Worm (Caenorhabditis elegans) whole organism, late embryonic: ENCODE measurements around the gene mboa-6.

Experiments used
- C08G9.2 ChIP-seq: sonication (generic microtip); optimal IDR thresholded peaks from 2 replicates; lab custom pipeline; 2016; ENCODE audit warnings: mild to moderate bottlenecking, missing genetic modification characterization, moderate library complexity, missing compliant biosample characterization
- C38D4.7 ChIP-seq: fragments of 200-800 bp; sonication (Bioruptor generic); optimal IDR thresholded peaks from 2 replicates; lab custom pipeline; 2018; ENCODE audit warnings: mild to moderate bottlenecking, missing genetic modification characterization, moderate library complexity, missing compliant biosample characterization
- F13H6.1 ChIP-seq: sonication (generic microtip); optimal IDR thresholded peaks from 2 replicates; lab custom pipeline; 2016; ENCODE audit warnings: missing genetic modification characterization, missing compliant biosample characterization
- K02D7.2 ChIP-seq: sonication (generic microtip); optimal IDR thresholded peaks from 2 replicates; lab custom pipeline; 2017; ENCODE audit warnings: mild to moderate bottlenecking, missing genetic modification characterization, missing compliant biosample characterization
- K09A11.1 ChIP-seq: sonication (generic microtip); optimal IDR thresholded peaks from 2 replicates; lab custom pipeline; 2017; ENCODE audit warnings: antibody characterized with exemption, mild to moderate bottlenecking, missing genetic modification characterization, missing compliant biosample characterization; ENCODE audit not compliant: insufficient read depth
- Y22D7AL.16 ChIP-seq: sonication (generic microtip); optimal IDR thresholded peaks from 2 replicates; lab custom pipeline; 2016; ENCODE audit warnings: missing genetic modification characterization, missing compliant biosample characterization
- ahr-1 ChIP-seq: sonication (generic microtip); optimal IDR thresholded peaks from 2 replicates; lab custom pipeline; 2016; ENCODE audit warnings: missing genetic modification characterization, missing compliant biosample characterization
- ama-1 ChIP-seq: fragments of 150-350 bp; optimal IDR thresholded peaks from 2 replicates; lab custom pipeline; 2014
- ceh-14 ChIP-seq: sonication (generic microtip); optimal IDR thresholded peaks from 2 replicates; lab custom pipeline; 2016; ENCODE audit warnings: missing genotype, missing genetic modification characterization, missing compliant biosample characterization
- ceh-19 ChIP-seq: fragments of 200-800 bp; sonication (Bioruptor generic); optimal IDR thresholded peaks from 2 replicates; lab custom pipeline; 2018; ENCODE audit warnings: mild to moderate bottlenecking, missing genetic modification characterization, missing compliant biosample characterization
- ceh-2 ChIP-seq: sonication (generic microtip); optimal IDR thresholded peaks from 2 replicates; lab custom pipeline; 2016; ENCODE audit warnings: missing genotype, missing genetic modification characterization, missing compliant biosample characterization
- ceh-6 ChIP-seq: fragments of 200-800 bp; sonication (Bioruptor generic); optimal IDR thresholded peaks from 2 replicates; lab custom pipeline; 2018; ENCODE audit warnings: mild to moderate bottlenecking, missing genetic modification characterization, missing compliant biosample characterization
- elt-4 ChIP-seq: sonication (generic microtip); optimal IDR thresholded peaks from 2 replicates; lab custom pipeline; 2016; ENCODE audit warnings: missing genetic modification characterization, missing compliant biosample characterization
- eyg-1 ChIP-seq: sonication (generic microtip); optimal IDR thresholded peaks from 2 replicates; lab custom pipeline; 2016; ENCODE audit warnings: missing genotype, missing genetic modification characterization, missing compliant biosample characterization
- fax-1 ChIP-seq: sonication (generic microtip); optimal IDR thresholded peaks from 2 replicates; lab custom pipeline; 2016; ENCODE audit warnings: missing genotype, missing genetic modification characterization, missing compliant biosample characterization
- fkh-10 ChIP-seq: fragments of 150-350 bp; optimal IDR thresholded peaks from 2 replicates; lab custom pipeline; 2014; ENCODE audit warnings: missing biosample characterization, missing genetic modification reagents, missing genetic modification characterization
- fkh-6 ChIP-seq: sonication (generic microtip); optimal IDR thresholded peaks from 2 replicates; lab custom pipeline; 2016; ENCODE audit warnings: missing genetic modification characterization, missing compliant biosample characterization
- hlh-15 ChIP-seq: sonication (generic microtip); optimal IDR thresholded peaks from 2 replicates; lab custom pipeline; 2016; ENCODE audit warnings: missing genetic modification characterization, missing compliant biosample characterization
- hlh-6 ChIP-seq: sonication (generic microtip); optimal IDR thresholded peaks from 2 replicates; lab custom pipeline; 2016; ENCODE audit warnings: missing genotype, missing genetic modification characterization, missing compliant biosample characterization
- hlh-8 ChIP-seq: sonication (generic microtip); optimal IDR thresholded peaks from 2 replicates; lab custom pipeline; 2016; ENCODE audit warnings: missing genotype, missing genetic modification characterization, missing compliant biosample characterization
- lim-6 ChIP-seq: sonication (generic microtip); optimal IDR thresholded peaks from 2 replicates; lab custom pipeline; 2016; ENCODE audit warnings: missing genetic modification characterization, missing compliant biosample characterization
- lin-11 ChIP-seq: fragments of 200-800 bp; sonication (Bioruptor generic); optimal IDR thresholded peaks from 2 replicates; lab custom pipeline; 2018; ENCODE audit warnings: mild to moderate bottlenecking, missing genetic modification characterization, missing compliant biosample characterization
- madf-2 ChIP-seq: sonication (generic microtip); optimal IDR thresholded peaks from 2 replicates; lab custom pipeline; 2017; ENCODE audit warnings: missing genetic modification characterization, missing compliant biosample characterization
- nhr-11 ChIP-seq: fragments of 150-350 bp; optimal IDR thresholded peaks from 2 replicates; lab custom pipeline; 2014; ENCODE audit warnings: missing biosample characterization, missing genetic modification characterization
- nhr-232 ChIP-seq: sonication (generic microtip); optimal IDR thresholded peaks from 2 replicates; lab custom pipeline; 2016; ENCODE audit warnings: missing genetic modification characterization, missing compliant biosample characterization
- odd-2 ChIP-seq: sonication (generic microtip); optimal IDR thresholded peaks from 2 replicates; lab custom pipeline; 2017; ENCODE audit warnings: antibody characterized with exemption, mild to moderate bottlenecking, missing genetic modification characterization, missing compliant biosample characterization
- pag-3 ChIP-seq: sonication (generic microtip); optimal IDR thresholded peaks from 2 replicates; lab custom pipeline; 2016; ENCODE audit warnings: missing compliant biosample characterization, missing genetic modification characterization, borderline replicate concordance
- pha-4 ChIP-seq: fragments of 150-350 bp; optimal IDR thresholded peaks from 2 replicates; lab custom pipeline; 2018; ENCODE audit warnings: missing biosample characterization, missing genetic modification reagents, missing genetic modification characterization
- sdc-2 ChIP-seq: sonication (generic microtip); optimal IDR thresholded peaks from 2 replicates; lab custom pipeline; 2016; ENCODE audit warnings: missing genotype, missing genetic modification characterization, missing compliant biosample characterization
- sox-4 ChIP-seq: sonication (generic microtip); optimal IDR thresholded peaks from 2 replicates; lab custom pipeline; 2017; ENCODE audit warnings: mild to moderate bottlenecking, missing genetic modification characterization, inconsistent platforms, missing compliant biosample characterization
- syd-9 ChIP-seq: sonication (generic microtip); optimal IDR thresholded peaks from 2 replicates; lab custom pipeline; 2016; ENCODE audit warnings: mild to moderate bottlenecking, missing genetic modification characterization, moderate library complexity, missing compliant biosample characterization
- tbx-2 ChIP-seq: sonication (generic microtip); optimal IDR thresholded peaks from 2 replicates; lab custom pipeline; 2016; ENCODE audit warnings: missing genetic modification characterization, missing compliant biosample characterization
- tbx-7 ChIP-seq: sonication (generic microtip); optimal IDR thresholded peaks from 2 replicates; lab custom pipeline; 2016; ENCODE audit warnings: missing genotype, missing genetic modification characterization, missing compliant biosample characterization
- ttx-3 ChIP-seq: sonication (generic microtip); optimal IDR thresholded peaks from 2 replicates; lab custom pipeline; 2016; ENCODE audit warnings: missing genetic modification reagents, missing genetic modification characterization, missing compliant biosample characterization
- unc-3 ChIP-seq, 2 experiments: fragments of 200-800 bp in 1 of 2; sonication (Bioruptor generic) in 1 of 2; sonication (generic microtip) in 1 of 2; conservative IDR thresholded peaks in 1 of 2; optimal IDR thresholded peaks in 1 of 2; 2 replicates each; pipeline versions ENCODE4 v1.3.6 to Lab custom; 2016 to 2022; ENCODE audit warnings: missing compliant biosample characterization in 2 of 2, missing genetic modification characterization in 2 of 2, missing genetic modification reagents in 1 of 2
- unc-42 ChIP-seq: sonication (generic microtip); optimal IDR thresholded peaks from 2 replicates; lab custom pipeline; 2016; ENCODE audit warnings: missing genotype, missing genetic modification characterization, missing compliant biosample characterization
- unc-86 ChIP-seq: sonication (generic microtip); optimal IDR thresholded peaks from 2 replicates; lab custom pipeline; 2016; ENCODE audit warnings: missing genetic modification characterization, missing compliant biosample characterization
- zip-5 ChIP-seq: sonication (generic microtip); optimal IDR thresholded peaks from 2 replicates; lab custom pipeline; 2016; ENCODE audit warnings: missing genetic modification characterization, missing compliant biosample characterization
- ztf-16 ChIP-seq: sonication (generic microtip); optimal IDR thresholded peaks from 2 replicates; lab custom pipeline; 2017; ENCODE audit warnings: missing genetic modification characterization, missing compliant biosample characterization

Gene mboa-6

DNA sequence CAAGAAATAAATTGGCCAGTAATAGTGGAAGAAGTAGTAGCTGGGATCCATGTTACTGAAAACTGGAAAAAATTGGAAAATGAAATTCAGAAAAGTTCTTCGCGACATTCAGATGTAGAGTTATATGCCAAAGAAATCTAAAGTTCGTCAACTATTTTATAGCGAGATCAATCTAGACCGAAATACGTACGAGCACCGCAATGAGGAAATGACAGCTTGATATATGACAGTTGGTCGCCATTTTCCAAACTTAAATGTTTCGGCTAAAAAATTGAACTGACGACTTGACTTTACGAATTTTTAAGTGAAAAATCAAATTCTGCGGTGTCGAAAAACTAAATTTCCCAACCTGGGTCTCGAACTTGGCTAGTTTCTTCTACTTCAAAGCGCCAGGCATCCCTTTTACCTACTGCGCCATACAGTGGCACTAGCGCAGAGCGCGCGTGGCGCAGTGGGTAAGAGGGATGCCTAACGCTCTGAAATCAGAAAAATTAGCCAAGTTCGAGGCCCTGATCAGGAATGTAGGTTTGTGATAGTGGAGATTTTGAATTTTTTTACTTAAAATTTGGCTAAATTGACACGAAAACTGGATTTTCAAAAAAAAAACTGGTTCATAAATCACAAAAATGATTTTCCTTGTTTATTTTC, 21.0 kb upstream of the mboa-6 start, which contains the start of gene srd-66:
Gene srd-66, minus strand, starts transcription at position 51 of the 648 bp plus-strand sequence.
- TF ChIP-seq C38D4.7 (GFP tag; lab: Kevin White, UChicago) (no peak), nhr-11 (tag; lab: Kevin White, UChicago) (no peak), ceh-14 (no peak)

DNA sequence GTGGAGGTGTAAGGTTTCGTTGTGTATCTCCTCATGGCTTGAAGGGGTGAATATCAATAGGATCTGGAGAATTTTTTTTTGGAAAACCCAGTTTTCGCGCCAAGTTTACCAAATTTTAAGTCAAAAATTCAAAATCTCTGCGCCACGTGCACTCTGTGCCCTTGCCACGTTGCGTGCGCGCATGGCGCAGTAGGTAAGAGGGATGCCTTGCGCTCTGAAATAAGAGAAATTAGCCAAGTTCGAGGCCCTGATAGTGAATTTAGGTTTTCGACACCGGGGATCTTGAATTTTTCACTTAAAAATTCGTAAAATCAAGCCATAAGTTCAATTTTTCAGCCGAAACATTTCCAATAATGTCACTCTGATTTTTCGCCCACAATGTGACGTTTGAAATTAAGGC, 19.7 kb upstream of the mboa-6 start:
- TF ChIP-seq fax-1 (tag; lab: Kevin White, UChicago) (no peak), madf-2 (tag; lab: Kevin White, UChicago) (no peak), odd-2 (no peak), unc-3 (GFP tag; conservative IDR thresholded peaks at IDR 0.05; lab: Robert Waterston, UW) (no peak), unc-3 (tag; optimal IDR thresholded peaks at IDR 0.05; lab: Kevin White, UChicago) (no peak), nhr-232 (no peak), Y22D7AL.16 (tag; lab: Kevin White, UChicago) (no peak), nhr-11 (tag; lab: Kevin White, UChicago) (no peak), syd-9 (tag; lab: Kevin White, UChicago) (no peak), ztf-16 (tag; lab: Kevin White, UChicago) (no peak), unc-42 (tag; lab: Kevin White, UChicago) (no peak), sdc-2 (tag; lab: Kevin White, UChicago) (no peak), elt-4 (tag; lab: Kevin White, UChicago) (no peak), lin-11 (tag; lab: Kevin White, UChicago) (no peak), C38D4.7 (GFP tag; lab: Kevin White, UChicago) (no peak), unc-86 (no peak), hlh-6 (tag; lab: Kevin White, UChicago) (no peak), F13H6.1 (tag; lab: Kevin White, UChicago) (no peak), C08G9.2 (tag; lab: Kevin White, UChicago) (no peak), sox-4 (tag; lab: Kevin White, UChicago) (no peak)

DNA sequence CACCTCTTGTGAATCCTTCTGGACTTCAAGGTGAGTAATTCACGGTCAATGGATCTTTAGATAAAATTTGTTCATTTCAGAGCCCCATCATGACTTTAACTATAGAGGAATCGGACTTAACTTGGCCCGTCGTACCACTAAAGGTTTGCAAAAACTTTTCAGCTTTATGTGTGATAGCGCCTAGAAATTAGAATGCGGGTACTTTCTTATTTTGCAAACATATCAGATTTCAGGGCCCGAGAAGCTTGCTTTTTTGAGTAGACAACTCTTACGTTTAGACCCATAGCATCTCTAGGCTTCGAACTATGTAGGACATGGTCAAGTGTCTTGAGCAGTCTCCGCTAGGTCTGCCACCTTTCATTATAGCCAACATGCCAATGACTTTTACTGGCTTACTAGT, 15.7 kb upstream of the mboa-6 start:
- TF ChIP-seq zip-5, result no peak
- no peak for TF ChIP-seq ceh-19 (GFP tag; lab: Kevin White, UChicago)
- no peak for TF ChIP-seq pag-3
- no peak for TF ChIP-seq hlh-15
- TF ChIP-seq ztf-16 (tag; lab: Kevin White, UChicago), result no peak
- TF ChIP-seq ceh-2 (tag; lab: Kevin White, UChicago), result no peak

DNA sequence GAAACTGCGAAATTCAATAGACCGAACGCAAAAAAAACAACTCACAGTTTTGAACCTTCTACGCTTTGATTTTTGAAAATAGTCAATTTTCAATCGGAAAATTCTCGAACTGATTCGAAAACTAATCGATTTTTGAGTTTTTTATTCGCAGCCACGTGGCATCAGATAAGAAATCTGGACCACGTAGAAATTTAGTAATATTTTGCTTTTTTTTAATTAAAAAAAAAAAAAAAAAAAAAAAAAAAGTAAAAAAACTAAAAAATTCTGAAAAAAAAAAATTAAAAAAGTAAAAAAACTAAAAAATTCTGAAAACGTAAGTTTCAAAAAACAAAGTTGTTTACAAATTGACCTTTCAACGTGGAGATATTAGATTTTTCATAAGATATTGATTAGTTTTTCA, 14.9 kb upstream of the mboa-6 start, which contains the start of gene R155.3:
Gene R155.3, minus strand, starts transcription at position 101 of the 400 bp plus-strand sequence.
- TF ChIP-seq hlh-8 (tag; lab: Kevin White, UChicago), result no peak
- TF ChIP-seq unc-3 (GFP tag; conservative IDR thresholded peaks at IDR 0.05; lab: Robert Waterston, UW), result no peak
- TF ChIP-seq unc-3 (tag; optimal IDR thresholded peaks at IDR 0.05; lab: Kevin White, UChicago), result no peak
- TF ChIP-seq fkh-6 (tag; lab: Kevin White, UChicago), result no peak
- no peak for TF ChIP-seq K02D7.2 (tag; lab: Kevin White, UChicago)
- TF ChIP-seq lim-6 (tag; lab: Kevin White, UChicago), result no peak
- TF ChIP-seq ttx-3 (tag; lab: Kevin White, UChicago), result no peak
- no peak for TF ChIP-seq pha-4 (tag; lab: Kevin White, UChicago)
- no peak for TF ChIP-seq tbx-7 (tag; lab: Kevin White, UChicago)
- TF ChIP-seq fkh-10, result no peak
- no peak for TF ChIP-seq ceh-6

DNA sequence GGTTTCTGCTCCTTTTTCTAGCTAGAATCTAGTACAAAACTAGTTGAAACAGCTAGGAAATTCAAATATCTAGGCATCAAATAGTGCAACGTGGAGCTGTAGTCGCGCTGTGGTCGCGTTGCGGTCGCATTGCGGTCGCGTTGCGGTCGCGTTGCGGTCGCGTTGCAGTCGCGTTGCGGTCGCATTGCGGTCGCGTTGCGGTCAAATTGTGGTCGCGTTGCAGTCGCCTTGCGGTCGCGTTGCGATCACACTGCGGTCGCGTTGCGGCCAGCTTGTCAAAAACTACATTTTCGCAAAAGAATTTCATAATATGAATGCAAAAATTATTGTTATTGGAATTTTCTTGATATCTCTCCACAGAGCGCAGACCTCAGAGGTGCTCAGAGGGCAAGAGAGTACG, 14.2 kb upstream of the mboa-6 start:
- TF ChIP-seq C38D4.7 (GFP tag; lab: Kevin White, UChicago), result no peak
- no peak for TF ChIP-seq C08G9.2 (tag; lab: Kevin White, UChicago)
- TF ChIP-seq zip-5, result no peak
- no peak for TF ChIP-seq tbx-2 (tag; lab: Kevin White, UChicago)
- no peak for TF ChIP-seq syd-9 (tag; lab: Kevin White, UChicago)
- no peak for TF ChIP-seq ama-1
- no peak for TF ChIP-seq eyg-1 (tag; lab: Kevin White, UChicago)
- no peak for TF ChIP-seq pag-3
- TF ChIP-seq lim-6 (tag; lab: Kevin White, UChicago), result no peak
- TF ChIP-seq lin-11 (tag; lab: Kevin White, UChicago), result no peak
- no peak for TF ChIP-seq ttx-3 (tag; lab: Kevin White, UChicago)
- TF ChIP-seq K09A11.1 (tag; lab: Kevin White, UChicago), result no peak
- no peak for TF ChIP-seq ahr-1 (tag; lab: Kevin White, UChicago)
- TF ChIP-seq hlh-8 (tag; lab: Kevin White, UChicago), result no peak
- TF ChIP-seq nhr-11 (tag; lab: Kevin White, UChicago), result no peak
